Fruit fly (Drosophila melanogaster): ENCODE results near the gene lush.

- TF ChIP-seq cnc (optimal IDR thresholded peaks at IDR 0.05) (no peak), Hr96 (GFP tag; optimal IDR thresholded peaks at IDR 0.05) (no peak)
These were observed 48.5 kb downstream of the lush start for dm6 chr3L:19557197-19557995.
